Worm (Caenorhabditis elegans): ENCODE data around the gene nhr-257.

Gene nhr-257

DNA sequence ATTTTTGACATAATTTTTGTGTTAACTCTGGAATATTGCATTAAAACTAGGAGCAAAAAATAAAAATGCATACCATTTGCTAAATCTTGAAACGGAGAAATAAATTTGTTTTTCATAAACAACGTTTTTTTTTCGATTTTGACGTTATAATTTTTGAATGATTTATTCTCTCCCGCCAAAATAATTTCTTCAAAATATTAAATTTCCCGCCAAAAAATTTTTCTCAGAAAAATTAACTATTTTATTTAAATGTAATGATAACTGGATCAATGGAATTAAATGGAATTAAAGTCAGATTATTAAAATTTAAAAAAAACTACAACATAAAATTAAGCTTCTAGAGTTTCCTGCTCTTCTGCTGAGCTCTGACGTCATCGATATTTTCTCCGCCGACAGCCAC, 24.4 kb downstream of the nhr-257 start, which contains the start of gene nep-3:
TSS of gene nep-3 (minus strand) at position 101 of the 400 bp plus-strand sequence.
- TF ChIP-seq fos-1 (tag; optimal IDR thresholded peaks at IDR 0.05) (no peak), nhr-237 (tag; optimal IDR thresholded peaks at IDR 0.05) (no peak), aha-1 (tag; optimal IDR thresholded peaks at IDR 0.05) (no peak), mab-9 (GFP tag; IDR thresholded peaks at IDR 0.05) (no peak), tbx-2 (tag; optimal IDR thresholded peaks at IDR 0.05) (no peak), nhr-47 (tag; optimal IDR thresholded peaks at IDR 0.05) (no peak), nhr-71 (tag; optimal IDR thresholded peaks at IDR 0.05) (no peak), elt-3 (tag; optimal IDR thresholded peaks at IDR 0.05) (no peak), snu-23 (GFP tag; optimal IDR thresholded peaks at IDR 0.05) (no peak), hpl-2 (GFP tag; optimal IDR thresholded peaks at IDR 0.05) (no peak), rnt-1 (tag; optimal IDR thresholded peaks at IDR 0.05) (no peak), snpc-4 (tag; optimal IDR thresholded peaks at IDR 0.05) (no peak), lin-35 (GFP tag; optimal IDR thresholded peaks at IDR 0.05) (no peak), nhr-85 (tag) (no peak), grh-1 (GFP tag; IDR thresholded peaks at IDR 0.05) (no peak), alr-1 (tag; optimal IDR thresholded peaks at IDR 0.05; ENCODE audit: borderline replicate concordance) (no peak), nhr-19 (GFP tag; conservative IDR thresholded peaks at IDR 0.05) (no peak), ces-1 (GFP tag; optimal IDR thresholded peaks at IDR 0.05) (no peak), nhr-11 (tag; optimal IDR thresholded peaks at IDR 0.05) (no peak), fkh-10 (GFP tag; optimal IDR thresholded peaks at IDR 0.05) (no peak)

DNA sequence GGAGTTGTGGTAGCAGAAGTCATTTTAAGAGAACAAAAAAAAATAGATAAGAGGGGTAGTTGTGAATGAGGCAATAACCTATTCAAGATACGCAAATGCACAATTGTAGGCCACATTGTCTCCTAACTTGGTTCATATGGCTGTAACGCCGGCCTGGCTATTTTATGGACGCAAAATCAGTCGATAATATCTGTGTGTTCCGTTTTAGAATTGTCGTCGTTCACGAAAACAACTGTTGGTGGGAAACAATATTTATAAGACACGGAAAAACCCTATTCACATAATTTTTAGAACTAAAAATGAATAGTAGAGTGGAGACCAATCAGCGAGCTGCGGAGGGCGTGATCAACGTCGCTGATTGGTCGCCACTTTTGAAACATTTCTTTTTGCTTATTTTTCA, 25.1 kb downstream of the nhr-257 start, which contains the start of gene sdz-7:
TSS of gene sdz-7 (minus strand) at position 101 of the 400 bp plus-strand sequence.
- TF ChIP-seq nhr-237 (tag; optimal IDR thresholded peaks at IDR 0.05), result no peak
- no peak for TF ChIP-seq C04F5.9 (tag; optimal IDR thresholded peaks at IDR 0.05)
- TF ChIP-seq F16B12.6 (tag; optimal IDR thresholded peaks at IDR 0.05), result no peak
- TF ChIP-seq nhr-71 (tag; optimal IDR thresholded peaks at IDR 0.05), result no peak
- no peak for TF ChIP-seq unc-98 (GFP tag; IDR thresholded peaks at IDR 0.05)
- no peak for TF ChIP-seq egl-13 (tag; optimal IDR thresholded peaks at IDR 0.05)
- no peak for TF ChIP-seq blmp-1 (tag; optimal IDR thresholded peaks at IDR 0.05)
- no peak for TF ChIP-seq pax-3 (tag; optimal IDR thresholded peaks at IDR 0.05)
- TF ChIP-seq ceh-63 (GFP tag; optimal IDR thresholded peaks at IDR 0.05), result no peak
- no peak for TF ChIP-seq fkh-8 (tag; optimal IDR thresholded peaks at IDR 0.05)
- TF ChIP-seq lin-14 (GFP tag; optimal IDR thresholded peaks at IDR 0.05), result no peak
- no peak for TF ChIP-seq aha-1 (tag; optimal IDR thresholded peaks at IDR 0.05)
- no peak for TF ChIP-seq ceh-88 (GFP tag; IDR thresholded peaks at IDR 0.05)
- TF ChIP-seq unc-86 (tag; optimal IDR thresholded peaks at IDR 0.05), result no peak
- no peak for TF ChIP-seq elt-2 (tag; optimal IDR thresholded peaks at IDR 0.05)
- TF ChIP-seq mab-9 (GFP tag; IDR thresholded peaks at IDR 0.05), result no peak

- TF ChIP-seq sox-4 (tag; optimal IDR thresholded peaks at IDR 0.05) (no peak), F16B12.6 (tag; optimal IDR thresholded peaks at IDR 0.05) (no peak), elt-3 (tag; optimal IDR thresholded peaks at IDR 0.05) (no peak), sup-37 (GFP tag; optimal IDR thresholded peaks at IDR 0.05) (no peak), fos-1 (tag; optimal IDR thresholded peaks at IDR 0.05) (no peak), ceh-8 (GFP tag; optimal IDR thresholded peaks at IDR 0.05) (no peak), nhr-12 (tag; optimal IDR thresholded peaks at IDR 0.05) (no peak), ceh-90 (tag; optimal IDR thresholded peaks at IDR 0.05) (no peak), fkh-4 (tag; optimal IDR thresholded peaks at IDR 0.05; ENCODE audit: borderline replicate concordance) (no peak), skn-1 (tag; optimal IDR thresholded peaks at IDR 0.05) (no peak), nhr-47 (tag; optimal IDR thresholded peaks at IDR 0.05) (no peak), sptf-1 (tag; optimal IDR thresholded peaks at IDR 0.05) (no peak), nhr-71 (tag; optimal IDR thresholded peaks at IDR 0.05) (no peak)
Observed at ce11 chrII:3878330-3878729, 25.6 kb downstream of the nhr-257 start, which contains the start of gene srh-250. Gene srh-250, plus strand, starts transcription at chrII:3878630.

Data from whole organism, L1 larva.